Fruit fly (Drosophila melanogaster) whole organism, embryonic: ENCODE results near the gene Erk7.

Source experiments
- CG10147 ChIP-seq: fragments of 200-800 bp; sonication (Bioruptor generic); optimal IDR thresholded peaks from 2 replicates; lab custom pipeline; 2019; ENCODE audit warnings: missing biosample characterization, mild to moderate bottlenecking, missing genetic modification characterization, moderate library complexity
- CG17612 ChIP-seq: fragments of 200-800 bp; sonication (Bioruptor generic); IDR thresholded peaks from 2 replicates; pipeline ENCODE4 v1.3.6; 2022; ENCODE audit warnings: missing biosample characterization, missing genetic modification characterization
- CG31224 ChIP-seq: fragments of 200-800 bp; sonication (Bioruptor generic); IDR thresholded peaks from 2 replicates; pipeline ENCODE4 v1.3.6; 2022; ENCODE audit warnings: missing biosample characterization, missing genetic modification characterization
- CG34224 ChIP-seq: fragments of 200-800 bp; sonication (Bioruptor generic); IDR thresholded peaks from 3 replicates; pipeline ENCODE4 v1.3.6; 2022; ENCODE audit warnings: missing biosample characterization, missing genetic modification characterization; ENCODE audit not compliant: partially characterized antibody
- CG4404 ChIP-seq: fragments of 200-800 bp; sonication (Bioruptor generic); IDR thresholded peaks from 2 replicates; pipeline ENCODE4 v1.3.6; 2022; ENCODE audit warnings: missing biosample characterization, missing genetic modification characterization
- CG7786 ChIP-seq: fragments of 200-800 bp; sonication (Bioruptor generic); optimal IDR thresholded peaks from 2 replicates; lab custom pipeline; 2016; ENCODE audit warnings: missing biosample characterization, missing genetic modification characterization
- CG9876 ChIP-seq: fragments of 200-800 bp; sonication (Bioruptor generic); optimal IDR thresholded peaks from 2 replicates; lab custom pipeline; 2016; ENCODE audit warnings: missing biosample characterization, missing genetic modification characterization
- fd64A ChIP-seq: fragments of 200-800 bp; sonication (Bioruptor generic); optimal IDR thresholded peaks from 3 replicates; lab custom pipeline; 2018; ENCODE audit warnings: missing biosample characterization, mild to moderate bottlenecking, missing genetic modification characterization
- ind ChIP-seq: fragments of 200-800 bp; sonication (Bioruptor generic); optimal IDR thresholded peaks from 3 replicates; lab custom pipeline; 2016; ENCODE audit warnings: missing biosample characterization, missing genetic modification characterization
- jigr1 ChIP-seq: fragments of 200-800 bp; sonication (Bioruptor generic); IDR thresholded peaks from 3 replicates; pipeline ENCODE4 v1.3.6; 2022; ENCODE audit warnings: missing biosample characterization, missing genetic modification characterization
- sna ChIP-seq: fragments of 200-800 bp; sonication (Bioruptor generic); IDR thresholded peaks from 2 replicates; pipeline ENCODE4 v1.3.6; 2022; ENCODE audit warnings: missing biosample characterization, missing genetic modification characterization; ENCODE audit not compliant: partially characterized antibody

DNA sequence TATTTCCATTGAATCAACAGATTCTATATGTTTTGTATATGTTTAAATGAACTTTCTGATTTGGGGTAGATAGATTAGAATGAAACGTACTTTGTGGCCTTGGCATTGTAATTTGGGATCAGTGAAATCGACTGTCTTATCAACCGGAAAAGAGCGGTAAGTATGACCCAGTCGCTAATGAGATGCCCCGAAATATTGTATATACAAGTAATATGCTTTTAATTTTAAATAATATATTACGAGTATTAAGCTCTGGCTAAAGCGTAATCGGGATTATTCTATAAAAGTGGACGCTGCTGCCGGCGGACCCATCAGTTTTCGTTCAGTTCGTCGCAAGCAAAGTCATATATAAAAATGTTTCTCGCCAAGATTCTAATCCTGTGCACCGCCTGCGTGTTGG lies 50.9 kb downstream of the Erk7 start, which contains the start of gene CG15369:
- TF ChIP-seq CG17612 (no peak), CG10147 (GFP tag; lab: Kevin White, UChicago) (no peak), CG4404 (no peak), CG31224 (no peak), fd64A (GFP tag; lab: Kevin White, UChicago) (no peak), jigr1 (GFP tag; lab: Robert Waterston, UW) (no peak), sna (GFP tag; lab: Robert Waterston, UW) (no peak), CG34224 (GFP tag; lab: Robert Waterston, UW) (no peak), CG7786 (no peak), ind (GFP tag; lab: Kevin White, UChicago) (no peak), CG9876 (GFP tag; lab: Kevin White, UChicago) (no peak)
